Worm (Caenorhabditis elegans): ENCODE data around the gene T10B5.3.
"Not testable (repeated sequence)": the region's sequence is repeated elsewhere in the genome, so short reads cannot be mapped to it uniquely, and the experiment has no call there.

The T10B5.3 gene

ce11 chrV:1820749-1821148, 48.8 kb downstream of the T10B5.3 start:
- TF ChIP-seq elt-3 (tag; optimal IDR thresholded peaks at IDR 0.05) (no peak), unc-62 (GFP tag; optimal IDR thresholded peaks at IDR 0.05) (no peak), mab-5 (tag; optimal IDR thresholded peaks at IDR 0.05) (no peak), flh-1 (GFP tag; optimal IDR thresholded peaks at IDR 0.05) (no peak), zip-8 (tag; optimal IDR thresholded peaks at IDR 0.05) (no peak), ceh-43 (GFP tag; optimal IDR thresholded peaks at IDR 0.05) (no peak)

- TF ChIP-seq ham-2 (GFP tag; optimal IDR thresholded peaks at IDR 0.05), result no peak
- TF ChIP-seq zip-8 (tag; optimal IDR thresholded peaks at IDR 0.05), result no peak
- TF ChIP-seq blmp-1 (tag; optimal IDR thresholded peaks at IDR 0.05), result no peak
- TF ChIP-seq nhr-237 (tag; optimal IDR thresholded peaks at IDR 0.05), result no peak
Measured at ce11 chrV:1820016-1820415, 49.6 kb downstream of the T10B5.3 start.

DNA sequence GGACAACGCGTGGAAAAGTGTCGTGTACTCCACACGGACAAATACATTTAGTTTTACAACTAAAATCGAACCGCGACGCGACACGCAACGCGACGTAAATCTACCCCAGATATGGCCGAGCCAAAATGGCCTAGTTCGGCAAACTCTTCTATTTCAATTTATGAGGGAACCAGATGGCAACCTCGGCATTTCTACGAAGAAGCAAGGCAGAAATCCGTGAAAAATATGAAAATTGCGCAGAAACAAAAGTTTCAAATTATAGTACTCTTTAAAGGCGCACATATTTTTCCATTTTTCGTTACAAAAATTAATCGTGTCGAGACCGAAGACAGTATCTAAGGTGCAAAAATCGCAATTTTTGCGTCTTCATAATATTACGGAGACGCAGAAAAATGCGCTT, 54.8 kb downstream of the T10B5.3 start, which contains the start of gene Y46H3A.5:
Y46H3A.5 (minus strand) TSS at position 101 of the 400 bp plus-strand sequence.
- not testable (repeated sequence) for TF ChIP-seq flh-1 (GFP tag; optimal IDR thresholded peaks at IDR 0.05); nhr-76 (tag; optimal IDR thresholded peaks at IDR 0.05); snpc-4 (tag; optimal IDR thresholded peaks at IDR 0.05)
